Fruit fly (Drosophila melanogaster) whole organism, prepupa: ENCODE measurements around the gene TM9SF3.
A peak's percentile ranks its signal among the peaks of the same experiment; 100 is the strongest.

ENCODE experiments used
- Blimp-1 ChIP-seq: fragments of 200-800 bp; sonication (Bioruptor generic); optimal IDR thresholded peaks from 3 replicates; lab custom pipeline; 2017; ENCODE audit warnings: missing biosample characterization, missing genetic modification characterization, mild to moderate bottlenecking, moderate library complexity, missing genetic modification reagents
- CG11294 ChIP-seq: fragments of 200-800 bp; sonication (Bioruptor generic); IDR thresholded peaks from 2 replicates; pipeline ENCODE4 v1.3.6; 2022; ENCODE audit warnings: missing biosample characterization, missing genetic modification characterization
- CG11762 ChIP-seq: fragments of 200-800 bp; sonication (Bioruptor generic); optimal IDR thresholded peaks from 3 replicates; lab custom pipeline; 2016; ENCODE audit warnings: missing biosample characterization, missing genetic modification characterization; ENCODE audit not compliant: insufficient read depth
- CG11902 ChIP-seq: fragments of 200-800 bp; sonication (Bioruptor generic); optimal IDR thresholded peaks from 3 replicates; lab custom pipeline; 2016; ENCODE audit warnings: missing biosample characterization, missing genetic modification characterization
- CG15336 ChIP-seq: fragments of 200-800 bp; sonication (Bioruptor generic); IDR thresholded peaks from 2 replicates; pipeline ENCODE4 v1.3.6; 2022; ENCODE audit warnings: missing biosample characterization, missing genetic modification characterization
- CG1621 ChIP-seq: fragments of 200-800 bp; sonication (Bioruptor generic); optimal IDR thresholded peaks from 3 replicates; lab custom pipeline; 2018; ENCODE audit warnings: missing biosample characterization, mild to moderate bottlenecking, missing genetic modification characterization
- CG16779 ChIP-seq: fragments of 200-800 bp; sonication (Bioruptor generic); optimal IDR thresholded peaks from 3 replicates; lab custom pipeline; 2017; ENCODE audit warnings: missing biosample characterization, mild to moderate bottlenecking, missing genetic modification characterization
- CG3032 ChIP-seq: fragments of 200-800 bp; optimal IDR thresholded peaks from 2 replicates; lab custom pipeline; 2019; ENCODE audit warnings: missing biosample characterization, mild to moderate bottlenecking, missing genetic modification characterization, moderate library complexity
- CG31627 ChIP-seq: fragments of 200-800 bp; sonication (Bioruptor generic); optimal IDR thresholded peaks from 3 replicates; lab custom pipeline; 2016; ENCODE audit warnings: missing biosample characterization, missing genetic modification characterization
- CG34406 ChIP-seq: fragments of 200-800 bp; sonication (Bioruptor generic); optimal IDR thresholded peaks from 3 replicates; lab custom pipeline; 2016; ENCODE audit warnings: missing biosample characterization, missing genetic modification characterization
- CG4318 ChIP-seq: fragments of 200-800 bp; sonication (Bioruptor generic); optimal IDR thresholded peaks from 3 replicates; lab custom pipeline; 2017; ENCODE audit warnings: missing biosample characterization, mild to moderate bottlenecking, missing genetic modification characterization
- CG6163 ChIP-seq: fragments of 200-800 bp; sonication (Bioruptor generic); IDR thresholded peaks from 3 replicates; pipeline ENCODE4 v1.3.6; 2022; ENCODE audit warnings: missing biosample characterization, missing genetic modification characterization
- CG6854 ChIP-seq: fragments of 200-800 bp; sonication (Bioruptor generic); optimal IDR thresholded peaks from 2 replicates; lab custom pipeline; 2017; ENCODE audit warnings: missing biosample characterization, mild to moderate bottlenecking, missing genetic modification characterization
- CG7368 ChIP-seq: fragments of 200-800 bp; sonication (Bioruptor generic); optimal IDR thresholded peaks from 3 replicates; lab custom pipeline; 2016; ENCODE audit warnings: missing biosample characterization, missing genetic modification characterization
- CG8119 ChIP-seq: fragments of 200-800 bp; sonication (Bioruptor generic); IDR thresholded peaks from 3 replicates; pipeline ENCODE4 v1.3.6; 2022; ENCODE audit warnings: missing biosample characterization, missing genetic modification characterization
- CG8319 ChIP-seq: fragments of 200-800 bp; sonication (Bioruptor generic); optimal IDR thresholded peaks from 3 replicates; lab custom pipeline; 2016; ENCODE audit warnings: missing biosample characterization, missing genetic modification characterization
- CG8632 ChIP-seq: fragments of 200-800 bp; sonication (Bioruptor generic); optimal IDR thresholded peaks from 3 replicates; lab custom pipeline; 2016; ENCODE audit warnings: missing biosample characterization, missing genetic modification characterization
- Eip78C ChIP-seq: fragments of 200-800 bp; sonication (Bioruptor generic); peaks from one replicate; lab custom pipeline; 2016; ENCODE audit warnings: missing biosample characterization, missing genetic modification characterization
- Eip93F ChIP-seq: fragments of 200-800 bp; sonication (Bioruptor generic); optimal IDR thresholded peaks from 2 replicates; lab custom pipeline; 2016; ENCODE audit warnings: missing biosample characterization, mild to moderate bottlenecking, missing genetic modification characterization
- Ets21C ChIP-seq: fragments of 200-800 bp; sonication (Bioruptor generic); optimal IDR thresholded peaks from 3 replicates; lab custom pipeline; 2016; ENCODE audit warnings: missing biosample characterization, missing genetic modification characterization
- Ets96B ChIP-seq: fragments of 200-800 bp; optimal IDR thresholded peaks from 2 replicates; lab custom pipeline; 2019; ENCODE audit warnings: missing biosample characterization, mild to moderate bottlenecking, missing genetic modification characterization, moderate library complexity
- Lpt ChIP-seq: fragments of 200-800 bp; sonication (Bioruptor generic); optimal IDR thresholded peaks from 3 replicates; lab custom pipeline; 2016; ENCODE audit warnings: missing biosample characterization, missing genetic modification characterization
- Met ChIP-seq: fragments of 200-800 bp; sonication (Bioruptor generic); optimal IDR thresholded peaks from 3 replicates; lab custom pipeline; 2016; ENCODE audit warnings: missing biosample characterization, missing genetic modification characterization
- Smox ChIP-seq: fragments of 200-800 bp; sonication (Bioruptor generic); optimal IDR thresholded peaks from 3 replicates; lab custom pipeline; 2016; ENCODE audit warnings: missing biosample characterization, missing genetic modification characterization
- Sox14 ChIP-seq: fragments of 200-800 bp; sonication (Bioruptor generic); optimal IDR thresholded peaks from 3 replicates; lab custom pipeline; 2016; ENCODE audit warnings: missing biosample characterization, missing genetic modification characterization
- Sox15 ChIP-seq: fragments of 200-800 bp; sonication (Bioruptor generic); optimal IDR thresholded peaks from 3 replicates; lab custom pipeline; 2016; ENCODE audit warnings: missing biosample characterization, missing genetic modification characterization
- acj6 ChIP-seq: fragments of 200-800 bp; sonication (Bioruptor generic); optimal IDR thresholded peaks from 3 replicates; lab custom pipeline; 2016; ENCODE audit warnings: missing biosample characterization, missing genetic modification characterization
- cyc ChIP-seq: fragments of 200-800 bp; sonication (Bioruptor generic); optimal IDR thresholded peaks from 3 replicates; lab custom pipeline; 2016; ENCODE audit warnings: missing biosample characterization, missing genetic modification characterization
- dsx ChIP-seq: fragments of 200-800 bp; optimal IDR thresholded peaks from 3 replicates; lab custom pipeline; 2019; ENCODE audit warnings: missing biosample characterization, mild to moderate bottlenecking, missing genetic modification characterization, moderate library complexity; ENCODE audit not compliant: poor library complexity, severe bottlenecking
- eg ChIP-seq: fragments of 200-800 bp; sonication (Bioruptor generic); IDR thresholded peaks from 3 replicates; pipeline ENCODE4 v1.3.6; 2022; ENCODE audit warnings: missing biosample characterization, missing genetic modification characterization
- fd59A ChIP-seq: fragments of 200-800 bp; sonication (Bioruptor generic); optimal IDR thresholded peaks from 2 replicates; lab custom pipeline; 2017; ENCODE audit warnings: missing biosample characterization, mild to moderate bottlenecking, missing genetic modification characterization, missing genetic modification reagents
- fd85E ChIP-seq: fragments of 200-800 bp; sonication (Bioruptor generic); optimal IDR thresholded peaks from 3 replicates; lab custom pipeline; 2016; ENCODE audit warnings: missing biosample characterization, missing genetic modification characterization
- fkh ChIP-seq: fragments of 200-800 bp; sonication (Bioruptor generic); optimal IDR thresholded peaks from 3 replicates; lab custom pipeline; 2017; ENCODE audit warnings: missing biosample characterization, mild to moderate bottlenecking, missing genetic modification characterization, moderate library complexity
- lz ChIP-seq: fragments of 200-800 bp; sonication (Bioruptor generic); optimal IDR thresholded peaks from 3 replicates; lab custom pipeline; 2016; ENCODE audit warnings: missing biosample characterization, missing genetic modification characterization
- net ChIP-seq: fragments of 200-800 bp; sonication (Bioruptor generic); optimal IDR thresholded peaks from 3 replicates; lab custom pipeline; 2016; ENCODE audit warnings: missing biosample characterization, missing genetic modification characterization
- pdm3 ChIP-seq: fragments of 200-800 bp; sonication (Bioruptor generic); optimal IDR thresholded peaks from 3 replicates; lab custom pipeline; 2016; ENCODE audit warnings: missing biosample characterization, missing genetic modification characterization
- salr ChIP-seq, 2 experiments: fragments of 200-800 bp; sonication (Bioruptor generic); optimal IDR thresholded peaks; 3 replicates each; lab custom pipeline; 2016 to 2018; ENCODE audit warnings: missing biosample characterization in 2 of 2, missing genetic modification characterization in 2 of 2, mild to moderate bottlenecking in 1 of 2
- spab ChIP-seq: fragments of 200-800 bp; sonication (Bioruptor generic); optimal IDR thresholded peaks from 2 replicates; lab custom pipeline; 2017; ENCODE audit warnings: missing biosample characterization, mild to moderate bottlenecking, missing genetic modification characterization, missing genetic modification reagents
- ss ChIP-seq, 2 experiments: fragments of 200-800 bp; sonication (Bioruptor generic); optimal IDR thresholded peaks; 2 replicates in 1 of 2; 3 replicates in 1 of 2; lab custom pipeline; 2017 to 2018; ENCODE audit warnings: mild to moderate bottlenecking in 2 of 2, missing biosample characterization in 2 of 2, missing genetic modification characterization in 2 of 2, moderate library complexity in 1 of 2
- svp ChIP-seq: fragments of 200-800 bp; sonication (Bioruptor generic); peaks from one replicate; lab custom pipeline; 2016; ENCODE audit warnings: missing biosample characterization, missing genetic modification characterization
- topi ChIP-seq: fragments of 200-800 bp; sonication (Bioruptor generic); optimal IDR thresholded peaks from 3 replicates; lab custom pipeline; 2016; ENCODE audit warnings: missing biosample characterization, missing genetic modification characterization
- vri ChIP-seq: fragments of 200-800 bp; sonication (Bioruptor generic); optimal IDR thresholded peaks from 3 replicates; lab custom pipeline; 2016; ENCODE audit warnings: missing biosample characterization, mild to moderate bottlenecking, missing genetic modification characterization

TM9SF3 gene

dm6 chr3L:5571051-5571450, 32.7 kb downstream of the TM9SF3 start:
- TF ChIP-seq CG15336 (GFP tag; lab: Robert Waterston, UW) (peak; percentile 37; the same call in 1 of the 2 replicates), eg (GFP tag; lab: Robert Waterston, UW) (peak; percentile 45; the same call in 2 of the 3 replicates), CG6854 (GFP tag; lab: Kevin White, UChicago) (peak; percentile 73), Lpt (GFP tag; lab: Kevin White, UChicago) (peak; percentile 9), Met (GFP tag; lab: Kevin White, UChicago) (peak; percentile 9), net (GFP tag; lab: Kevin White, UChicago) (peak; percentile 20), CG8632 (GFP tag; lab: Kevin White, UChicago) (no peak), Eip78C (GFP tag; lab: Kevin White, UChicago) (peak; percentile 10), CG6163 (GFP tag; lab: Robert Waterston, UW) (peak; percentile 55; the same call in 1 of the 3 replicates), CG8119 (GFP tag; lab: Robert Waterston, UW) (0 out of 3 replicates have a peak, but pooled peaks have one; percentile 46), Eip93F (GFP tag; lab: Kevin White, UChicago) (no peak), vri (GFP tag; lab: Kevin White, UChicago) (peak; percentile 85), Sox15 (GFP tag; lab: Kevin White, UChicago) (no peak)
- TF ChIP-seq, all 60 proteins: peak for 10

- TF ChIP-seq Met (GFP tag; lab: Kevin White, UChicago) (no peak), vri (GFP tag; lab: Kevin White, UChicago) (peak; percentile 30), Eip78C (GFP tag; lab: Kevin White, UChicago) (peak; percentile 48), eg (GFP tag; lab: Robert Waterston, UW) (0 out of 3 replicates have a peak, but pooled peaks have one; percentile 11)
Observed at dm6 chr3L:5569724-5570123, 34.1 kb downstream of the TM9SF3 start.

- TF ChIP-seq acj6 (no peak), Smox (no peak), CG11294 (GFP tag; lab: Robert Waterston, UW) (no peak), lz (GFP tag; lab: Kevin White, UChicago) (no peak), Eip93F (GFP tag; lab: Kevin White, UChicago) (no peak), spab (no peak), Blimp-1 (no peak), CG1621 (no peak), svp (GFP tag; lab: Kevin White, UChicago) (no peak), fd85E (GFP tag; lab: Kevin White, UChicago) (no peak)
Observed at dm6 chr3L:5568361-5568760, 35.4 kb downstream of the TM9SF3 start.

- TF ChIP-seq fd85E (GFP tag; lab: Kevin White, UChicago), result no peak
- TF ChIP-seq fd59A (GFP tag; lab: Kevin White, UChicago), result no peak
- TF ChIP-seq salr (GFP tag; optimal IDR thresholded peaks at IDR 0.05; lab: Kevin White, UChicago), result no peak
- TF ChIP-seq vri (GFP tag; lab: Kevin White, UChicago), result no peak
- no peak for TF ChIP-seq Ets21C (GFP tag; lab: Kevin White, UChicago)
- TF ChIP-seq dsx (GFP tag; lab: Kevin White, UChicago), result no peak
- TF ChIP-seq CG4318, result no peak
- no peak for TF ChIP-seq Lpt (GFP tag; lab: Kevin White, UChicago)
- no peak for TF ChIP-seq CG11762 (GFP tag; lab: Kevin White, UChicago)
- no peak for TF ChIP-seq spab
- TF ChIP-seq CG34406 (GFP tag; lab: Kevin White, UChicago), result no peak
- TF ChIP-seq CG8119 (GFP tag; lab: Robert Waterston, UW), result no peak
- TF ChIP-seq CG8319 (GFP tag; lab: Kevin White, UChicago), result no peak
- no peak for TF ChIP-seq CG7368
- no peak for TF ChIP-seq CG15336 (GFP tag; lab: Robert Waterston, UW)
- no peak for TF ChIP-seq Ets96B (tag; lab: Kevin White, UChicago)
- TF ChIP-seq Eip93F (GFP tag; lab: Kevin White, UChicago), result no peak
- TF ChIP-seq Met (GFP tag; lab: Kevin White, UChicago), result no peak
- no peak for TF ChIP-seq CG3032 (tag; lab: Kevin White, UChicago)
- no peak for TF ChIP-seq cyc (GFP tag; lab: Kevin White, UChicago)
- TF ChIP-seq Eip78C (GFP tag; lab: Kevin White, UChicago), result peak; percentile 55
- no peak for TF ChIP-seq ss (GFP tag; optimal IDR thresholded peaks at IDR 0.05; lab: Kevin White, UChicago)
- no peak for TF ChIP-seq topi (GFP tag; lab: Kevin White, UChicago)
- TF ChIP-seq fkh (GFP tag; lab: Kevin White, UChicago), result peak; percentile 37
- no peak for TF ChIP-seq CG31627 (GFP tag; lab: Kevin White, UChicago)
- TF ChIP-seq lz (GFP tag; lab: Kevin White, UChicago), result no peak
- TF ChIP-seq Blimp-1, result no peak
- no peak for TF ChIP-seq CG11902 (GFP tag; lab: Kevin White, UChicago)
- peak; percentile 88 for TF ChIP-seq svp (GFP tag; lab: Kevin White, UChicago)
- no peak for TF ChIP-seq CG11294 (GFP tag; lab: Robert Waterston, UW)
- TF ChIP-seq pdm3 (GFP tag; lab: Kevin White, UChicago), result no peak
- no peak for TF ChIP-seq CG16779 (tag; lab: Kevin White, UChicago)
- peak; percentile 3 for TF ChIP-seq Sox14
Observed at dm6 chr3L:5565051-5565688, 38.6 kb downstream of the TM9SF3 start, which contains the start of gene bc10. Gene bc10, plus strand, starts transcription at chr3L:5565231.
